Fruit fly (Drosophila melanogaster): Measurements from ENCODE around the gene yps.

DNA sequence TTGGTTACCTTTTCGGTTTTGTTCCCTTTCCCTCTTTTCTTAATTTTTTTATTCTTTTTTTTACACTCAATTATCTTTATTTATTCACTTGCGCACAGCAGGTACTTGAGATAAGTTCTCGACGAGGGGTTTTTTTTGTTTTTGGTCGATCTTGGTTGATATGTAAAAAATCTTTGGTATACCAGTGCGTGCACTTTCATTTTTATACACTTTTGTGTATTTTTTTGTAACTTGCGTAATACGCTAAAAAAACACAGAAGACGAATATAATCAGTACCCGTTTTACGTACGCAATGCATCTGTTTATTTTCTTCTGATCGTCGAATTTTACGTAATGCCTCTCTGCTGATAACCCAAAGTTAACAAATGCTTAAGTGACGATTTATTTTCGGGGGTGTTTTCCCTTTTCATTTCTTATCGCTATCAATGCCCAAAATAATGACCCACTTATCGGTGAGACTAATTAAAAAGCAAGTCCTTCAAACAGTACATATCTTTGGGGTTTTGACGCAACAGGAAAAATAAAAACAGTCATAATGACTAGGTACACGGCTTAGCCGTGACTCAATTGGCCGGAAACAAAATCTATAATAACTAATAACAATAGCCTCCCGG, 45.5 kb downstream of the yps start:
- TF ChIP-seq Myc (optimal IDR thresholded peaks at IDR 0.05) = no peak
- TF ChIP-seq Sin3A (optimal IDR thresholded peaks at IDR 0.05) = no peak
- no peak for TF ChIP-seq insv (optimal IDR thresholded peaks at IDR 0.05)
